Worm (Caenorhabditis elegans) whole organism, mixed stage, embryonic: ENCODE data around the gene T28F12.1.
A peak's percentile ranks its signal among the peaks of the same experiment; 100 is the strongest.

Experiments
- M03D4.4 ChIP-seq: sonication (generic microtip); optimal IDR thresholded peaks from 2 replicates; lab custom pipeline; 2017; ENCODE audit warnings: mild to moderate bottlenecking, missing genetic modification characterization, missing compliant biosample characterization
- bed-3 ChIP-seq: fragments of 200-800 bp; sonication (Bioruptor generic); optimal IDR thresholded peaks from 3 replicates; lab custom pipeline; 2018; ENCODE audit warnings: mild to moderate bottlenecking, missing genetic modification characterization, moderate library complexity, missing compliant biosample characterization
- blmp-1 ChIP-seq: fragments of 150-350 bp; optimal IDR thresholded peaks from 2 replicates; lab custom pipeline; 2014; ENCODE audit warnings: missing biosample characterization, missing genetic modification characterization
- ceh-39 ChIP-seq: fragments of 150-350 bp; optimal IDR thresholded peaks from 2 replicates; lab custom pipeline; 2014; ENCODE audit warnings: missing biosample characterization, missing genetic modification characterization
- ceh-43 ChIP-seq: fragments of 200-800 bp; sonication (Bioruptor generic); optimal IDR thresholded peaks from 2 replicates; lab custom pipeline; 2018; ENCODE audit warnings: mild to moderate bottlenecking, missing genetic modification characterization, moderate library complexity, missing compliant biosample characterization
- ceh-83 ChIP-seq: fragments of 200-800 bp; sonication (Bioruptor generic); optimal IDR thresholded peaks from 2 replicates; lab custom pipeline; 2018; ENCODE audit warnings: mild to moderate bottlenecking, missing genetic modification characterization, missing compliant biosample characterization
- ces-1 ChIP-seq: fragments of 150-350 bp; optimal IDR thresholded peaks from 2 replicates; lab custom pipeline; 2014; ENCODE audit warnings: missing biosample characterization, missing genetic modification reagents, missing genetic modification characterization
- cnd-1 ChIP-seq: fragments of 200-800 bp; sonication (Bioruptor generic); optimal IDR thresholded peaks from 2 replicates; lab custom pipeline; 2018; ENCODE audit warnings: mild to moderate bottlenecking, missing genetic modification characterization, missing compliant biosample characterization
- drap-1 ChIP-seq: fragments of 200-800 bp; sonication (Bioruptor generic); optimal IDR thresholded peaks from 3 replicates; lab custom pipeline; 2018; ENCODE audit warnings: mild to moderate bottlenecking, missing genetic modification characterization, missing compliant biosample characterization
- elt-1 ChIP-seq: sonication (generic microtip); optimal IDR thresholded peaks from 2 replicates; lab custom pipeline; 2017; ENCODE audit warnings: missing genetic modification characterization, mild to moderate bottlenecking, missing compliant biosample characterization, antibody characterized with exemption, moderate library complexity, borderline replicate concordance; ENCODE audit not compliant: insufficient read depth
- elt-3 ChIP-seq: fragments of 150-350 bp; optimal IDR thresholded peaks from 2 replicates; lab custom pipeline; 2014; ENCODE audit warnings: missing biosample characterization, missing genetic modification characterization
- flh-1 ChIP-seq: fragments of 200-800 bp; sonication (Bioruptor generic); optimal IDR thresholded peaks from 2 replicates; lab custom pipeline; 2018; ENCODE audit warnings: mild to moderate bottlenecking, missing genetic modification characterization, moderate library complexity, missing compliant biosample characterization
- ham-2 ChIP-seq: fragments of 200-800 bp; sonication (Bioruptor generic); optimal IDR thresholded peaks from 2 replicates; lab custom pipeline; 2018; ENCODE audit warnings: mild to moderate bottlenecking, missing genetic modification characterization, missing compliant biosample characterization
- hlh-1 ChIP-seq: fragments of 150-350 bp; optimal IDR thresholded peaks from 2 replicates; lab custom pipeline; 2014; ENCODE audit warnings: missing biosample characterization, missing genetic modification reagents, missing genetic modification characterization
- lin-13 ChIP-seq: fragments of 150-350 bp; optimal IDR thresholded peaks from 2 replicates; lab custom pipeline; 2014; ENCODE audit warnings: missing biosample characterization, missing genetic modification characterization
- lin-32 ChIP-seq: fragments of 200-800 bp; sonication (Bioruptor generic); optimal IDR thresholded peaks from 2 replicates; lab custom pipeline; 2018; ENCODE audit warnings: mild to moderate bottlenecking, missing genetic modification characterization, missing compliant biosample characterization
- lsy-2 ChIP-seq: fragments of 150-350 bp; optimal IDR thresholded peaks from 2 replicates; lab custom pipeline; 2014; ENCODE audit warnings: missing biosample characterization, missing genetic modification characterization
- mab-5 ChIP-seq: fragments of 150-350 bp; optimal IDR thresholded peaks from 2 replicates; lab custom pipeline; 2014; ENCODE audit warnings: missing biosample characterization, missing genetic modification characterization
- mep-1 ChIP-seq: fragments of 150-350 bp; optimal IDR thresholded peaks from 2 replicates; lab custom pipeline; 2017; ENCODE audit warnings: missing biosample characterization, missing genetic modification reagents, missing genetic modification characterization, inconsistent platforms
- mls-2 ChIP-seq: sonication (generic microtip); optimal IDR thresholded peaks from 2 replicates; lab custom pipeline; 2016; ENCODE audit warnings: mild to moderate bottlenecking, missing genetic modification characterization, moderate library complexity, missing compliant biosample characterization
- nhr-12 ChIP-seq: fragments of 150-350 bp; optimal IDR thresholded peaks from 2 replicates; lab custom pipeline; 2014; ENCODE audit warnings: missing biosample characterization, missing genetic modification characterization
- nhr-2 ChIP-seq: fragments of 150-350 bp; optimal IDR thresholded peaks from 2 replicates; lab custom pipeline; 2014; ENCODE audit warnings: missing biosample characterization, missing genetic modification characterization
- nhr-237 ChIP-seq: fragments of 150-350 bp; optimal IDR thresholded peaks from 2 replicates; lab custom pipeline; 2014; ENCODE audit warnings: missing biosample characterization, missing genetic modification characterization
- nhr-28 ChIP-seq: fragments of 150-350 bp; optimal IDR thresholded peaks from 2 replicates; lab custom pipeline; 2014; ENCODE audit warnings: missing biosample characterization, missing genetic modification characterization
- nhr-76 ChIP-seq: sonication (generic microtip); optimal IDR thresholded peaks from 2 replicates; lab custom pipeline; 2017; ENCODE audit warnings: missing biosample characterization, missing genetic modification characterization
- pha-4 ChIP-seq: fragments of 150-350 bp; optimal IDR thresholded peaks from 2 replicates; lab custom pipeline; 2018; ENCODE audit warnings: missing biosample characterization, missing genetic modification reagents, missing genetic modification characterization
- sem-2 ChIP-seq: fragments of 200-800 bp; sonication (Bioruptor generic); optimal IDR thresholded peaks from 2 replicates; lab custom pipeline; 2018; ENCODE audit warnings: mild to moderate bottlenecking, missing genetic modification characterization, missing compliant biosample characterization
- snpc-4 ChIP-seq: fragments of 150-350 bp; optimal IDR thresholded peaks from 2 replicates; lab custom pipeline; 2014; ENCODE audit warnings: missing biosample characterization, missing genetic modification characterization
- sptf-1 ChIP-seq: sonication (generic microtip); optimal IDR thresholded peaks from 2 replicates; lab custom pipeline; 2017; ENCODE audit warnings: mild to moderate bottlenecking, missing genetic modification characterization, moderate library complexity, missing compliant biosample characterization
- tbx-8 ChIP-seq: fragments of 200-800 bp; sonication (Bioruptor generic); optimal IDR thresholded peaks from 2 replicates; lab custom pipeline; 2018; ENCODE audit warnings: mild to moderate bottlenecking, missing genetic modification characterization, moderate library complexity, missing compliant biosample characterization
- unc-120 ChIP-seq: sonication (generic microtip); optimal IDR thresholded peaks from 2 replicates; lab custom pipeline; 2017; ENCODE audit warnings: missing genetic modification characterization, missing compliant biosample characterization; ENCODE audit not compliant: poor library complexity, severe bottlenecking
- unc-39 ChIP-seq: fragments of 150-350 bp; optimal IDR thresholded peaks from 2 replicates; lab custom pipeline; 2014; ENCODE audit warnings: missing biosample characterization, missing genetic modification characterization
- unc-62 ChIP-seq: fragments of 150-350 bp; optimal IDR thresholded peaks from 2 replicates; lab custom pipeline; 2014; ENCODE audit warnings: missing biosample characterization, missing genetic modification reagents, missing genetic modification characterization
- zip-8 ChIP-seq: fragments of 150-350 bp; optimal IDR thresholded peaks from 2 replicates; lab custom pipeline; 2014; ENCODE audit warnings: missing biosample characterization, missing genetic modification characterization
- ztf-11 ChIP-seq: fragments of 150-350 bp; optimal IDR thresholded peaks from 2 replicates; lab custom pipeline; 2014; ENCODE audit warnings: missing biosample characterization, missing genetic modification characterization

The T28F12.1 gene

ce11 chrV:4507836-4508462 lies 4.9 kb upstream of the T28F12.1 start:
- no peak for TF ChIP-seq bed-3 (GFP tag; lab: Kevin White, UChicago)
- TF ChIP-seq drap-1 (GFP tag; lab: Kevin White, UChicago), result peak; percentile 55
- peak; percentile 40 for TF ChIP-seq lin-32
- TF ChIP-seq nhr-76 (tag; lab: Kevin White, UChicago), result no peak
- no peak for TF ChIP-seq ceh-43 (GFP tag; lab: Kevin White, UChicago)
- no peak for TF ChIP-seq ceh-83 (GFP tag; lab: Kevin White, UChicago)
- peak; percentile 96 for TF ChIP-seq ham-2 (GFP tag; lab: Kevin White, UChicago)
- TF ChIP-seq mep-1 (tag; lab: Kevin White, UChicago), result no peak
- TF ChIP-seq sem-2 (GFP tag; lab: Kevin White, UChicago), result no peak
- TF ChIP-seq unc-62 (GFP tag; lab: Kevin White, UChicago), result peak; percentile 100
- no peak for TF ChIP-seq nhr-237
- TF ChIP-seq hlh-1, result peak; percentile 97
- TF ChIP-seq sptf-1 (tag; lab: Kevin White, UChicago), result peak; percentile 58
- TF ChIP-seq lsy-2 (tag; lab: Kevin White, UChicago), result peak; percentile 91
- peak; percentile 50 for TF ChIP-seq cnd-1 (tag; lab: Kevin White, UChicago)
- no peak for TF ChIP-seq nhr-28 (tag; lab: Kevin White, UChicago)
- TF ChIP-seq snpc-4 (tag; lab: Kevin White, UChicago), result no peak
- TF ChIP-seq flh-1 (GFP tag; lab: Kevin White, UChicago), result no peak
- TF ChIP-seq lin-13 (tag; lab: Kevin White, UChicago), result peak; percentile 13
- no peak for TF ChIP-seq ceh-39
- TF ChIP-seq zip-8 (tag; lab: Kevin White, UChicago), result no peak
- peak; percentile 31 for TF ChIP-seq M03D4.4 (tag; lab: Kevin White, UChicago)
- TF ChIP-seq unc-120 (tag; lab: Kevin White, UChicago), result peak; percentile 92
- TF ChIP-seq ztf-11 (tag; lab: Kevin White, UChicago), result no peak
- peak; percentile 46 for TF ChIP-seq mls-2
- TF ChIP-seq mab-5 (tag; lab: Kevin White, UChicago), result peak; percentile 32
- TF ChIP-seq tbx-8 (GFP tag; lab: Kevin White, UChicago), result no peak
- no peak for TF ChIP-seq unc-39 (tag; lab: Kevin White, UChicago)
- TF ChIP-seq elt-3 (tag; lab: Kevin White, UChicago), result no peak
- no peak for TF ChIP-seq nhr-12 (tag; lab: Kevin White, UChicago)
- TF ChIP-seq pha-4 (tag; lab: Kevin White, UChicago), result no peak
- no peak for TF ChIP-seq elt-1
- peak; percentile 16 for TF ChIP-seq ces-1 (GFP tag; lab: Kevin White, UChicago)
- no peak for TF ChIP-seq blmp-1
- peak; percentile 7 for TF ChIP-seq nhr-2 (tag; lab: Kevin White, UChicago)

- TF ChIP-seq snpc-4 (tag; lab: Kevin White, UChicago) (no peak), sptf-1 (tag; lab: Kevin White, UChicago) (no peak), blmp-1 (no peak), nhr-12 (tag; lab: Kevin White, UChicago) (no peak), ceh-43 (GFP tag; lab: Kevin White, UChicago) (no peak), ceh-39 (no peak), ceh-83 (GFP tag; lab: Kevin White, UChicago) (no peak), unc-120 (tag; lab: Kevin White, UChicago) (no peak), drap-1 (GFP tag; lab: Kevin White, UChicago) (no peak), elt-3 (tag; lab: Kevin White, UChicago) (no peak), hlh-1 (no peak), nhr-28 (tag; lab: Kevin White, UChicago) (no peak), ztf-11 (tag; lab: Kevin White, UChicago) (no peak), tbx-8 (GFP tag; lab: Kevin White, UChicago) (no peak), ham-2 (GFP tag; lab: Kevin White, UChicago) (no peak), nhr-2 (tag; lab: Kevin White, UChicago) (no peak), bed-3 (GFP tag; lab: Kevin White, UChicago) (no peak), nhr-76 (tag; lab: Kevin White, UChicago) (no peak), mep-1 (tag; lab: Kevin White, UChicago) (no peak), cnd-1 (tag; lab: Kevin White, UChicago) (no peak)
Observed at ce11 chrV:4508772-4509171, 4.1 kb upstream of the T28F12.1 start.
